Worm (Caenorhabditis elegans) whole organism, late embryonic: ENCODE data around the gene eat-4.

ENCODE experiments used
- K09A11.1 ChIP-seq: sonication (generic microtip); optimal IDR thresholded peaks from 2 replicates; lab custom pipeline; 2017; ENCODE audit warnings: antibody characterized with exemption, mild to moderate bottlenecking, missing genetic modification characterization, missing compliant biosample characterization; ENCODE audit not compliant: insufficient read depth
- Y22D7AL.16 ChIP-seq: sonication (generic microtip); optimal IDR thresholded peaks from 2 replicates; lab custom pipeline; 2016; ENCODE audit warnings: missing genetic modification characterization, missing compliant biosample characterization
- ceh-14 ChIP-seq: sonication (generic microtip); optimal IDR thresholded peaks from 2 replicates; lab custom pipeline; 2016; ENCODE audit warnings: missing genotype, missing genetic modification characterization, missing compliant biosample characterization
- ceh-2 ChIP-seq: sonication (generic microtip); optimal IDR thresholded peaks from 2 replicates; lab custom pipeline; 2016; ENCODE audit warnings: missing genotype, missing genetic modification characterization, missing compliant biosample characterization
- ceh-34 ChIP-seq: sonication (generic microtip); optimal IDR thresholded peaks from 2 replicates; lab custom pipeline; 2016; ENCODE audit warnings: mild to moderate bottlenecking, missing genetic modification characterization, missing compliant biosample characterization
- ceh-48 ChIP-seq: sonication (generic microtip); optimal IDR thresholded peaks from 2 replicates; lab custom pipeline; 2016; ENCODE audit warnings: missing genetic modification characterization, inconsistent platforms, missing compliant biosample characterization
- ceh-6 ChIP-seq: fragments of 200-800 bp; sonication (Bioruptor generic); optimal IDR thresholded peaks from 2 replicates; lab custom pipeline; 2018; ENCODE audit warnings: mild to moderate bottlenecking, missing genetic modification characterization, missing compliant biosample characterization
- che-1 ChIP-seq: sonication (generic microtip); optimal IDR thresholded peaks from 2 replicates; lab custom pipeline; 2016; ENCODE audit warnings: mild to moderate bottlenecking, missing genetic modification characterization, missing compliant biosample characterization
- dve-1 ChIP-seq: sonication (generic microtip); optimal IDR thresholded peaks from 2 replicates; lab custom pipeline; 2017; ENCODE audit warnings: antibody characterized with exemption, mild to moderate bottlenecking, missing genetic modification characterization, missing compliant biosample characterization
- ets-4 ChIP-seq: sonication (generic microtip); optimal IDR thresholded peaks from 2 replicates; lab custom pipeline; 2016; ENCODE audit warnings: missing genetic modification characterization, missing compliant biosample characterization
- eyg-1 ChIP-seq: sonication (generic microtip); optimal IDR thresholded peaks from 2 replicates; lab custom pipeline; 2016; ENCODE audit warnings: missing genotype, missing genetic modification characterization, missing compliant biosample characterization
- gmeb-2 ChIP-seq: sonication (generic microtip); optimal IDR thresholded peaks from 2 replicates; lab custom pipeline; 2016; ENCODE audit warnings: missing genetic modification characterization, inconsistent platforms, missing compliant biosample characterization
- hlh-15 ChIP-seq: sonication (generic microtip); optimal IDR thresholded peaks from 2 replicates; lab custom pipeline; 2016; ENCODE audit warnings: missing genetic modification characterization, missing compliant biosample characterization
- hlh-30 ChIP-seq: sonication (generic microtip); optimal IDR thresholded peaks from 2 replicates; lab custom pipeline; 2017; ENCODE audit warnings: antibody characterized with exemption, missing genetic modification characterization, missing compliant biosample characterization; ENCODE audit not compliant: insufficient read depth
- nfya-1 ChIP-seq: sonication (generic microtip); optimal IDR thresholded peaks from 2 replicates; lab custom pipeline; 2017; ENCODE audit warnings: missing genetic modification characterization, mild to moderate bottlenecking, missing compliant biosample characterization, antibody characterized with exemption, moderate library complexity
- nhr-232 ChIP-seq: sonication (generic microtip); optimal IDR thresholded peaks from 2 replicates; lab custom pipeline; 2016; ENCODE audit warnings: missing genetic modification characterization, missing compliant biosample characterization
- npax-4 ChIP-seq: sonication (generic microtip); optimal IDR thresholded peaks from 2 replicates; lab custom pipeline; 2016; ENCODE audit warnings: missing genetic modification characterization, missing compliant biosample characterization
- odd-2 ChIP-seq: sonication (generic microtip); optimal IDR thresholded peaks from 2 replicates; lab custom pipeline; 2017; ENCODE audit warnings: antibody characterized with exemption, mild to moderate bottlenecking, missing genetic modification characterization, missing compliant biosample characterization
- pag-3 ChIP-seq: sonication (generic microtip); optimal IDR thresholded peaks from 2 replicates; lab custom pipeline; 2016; ENCODE audit warnings: missing compliant biosample characterization, missing genetic modification characterization, borderline replicate concordance
- pat-9 ChIP-seq: fragments of 200-800 bp; sonication (Bioruptor generic); optimal IDR thresholded peaks from 2 replicates; lab custom pipeline; 2018; ENCODE audit warnings: mild to moderate bottlenecking, missing genetic modification characterization, moderate library complexity, missing compliant biosample characterization
- pax-1 ChIP-seq: fragments of 150-350 bp; optimal IDR thresholded peaks from 2 replicates; lab custom pipeline; 2014; ENCODE audit warnings: missing biosample characterization, missing genetic modification characterization
- pha-2 ChIP-seq: sonication (generic microtip); optimal IDR thresholded peaks from 2 replicates; lab custom pipeline; 2017; ENCODE audit warnings: mild to moderate bottlenecking, missing genetic modification characterization, missing compliant biosample characterization
- ref-2 ChIP-seq: sonication (generic microtip); optimal IDR thresholded peaks from 2 replicates; lab custom pipeline; 2016; ENCODE audit warnings: missing genetic modification characterization, missing compliant biosample characterization
- rnt-1 ChIP-seq: sonication (generic microtip); optimal IDR thresholded peaks from 2 replicates; lab custom pipeline; 2016; ENCODE audit warnings: missing genetic modification characterization, missing compliant biosample characterization
- sdc-2 ChIP-seq: sonication (generic microtip); optimal IDR thresholded peaks from 2 replicates; lab custom pipeline; 2016; ENCODE audit warnings: missing genotype, missing genetic modification characterization, missing compliant biosample characterization
- tbx-2 ChIP-seq: sonication (generic microtip); optimal IDR thresholded peaks from 2 replicates; lab custom pipeline; 2016; ENCODE audit warnings: missing genetic modification characterization, missing compliant biosample characterization
- unc-42 ChIP-seq: sonication (generic microtip); optimal IDR thresholded peaks from 2 replicates; lab custom pipeline; 2016; ENCODE audit warnings: missing genotype, missing genetic modification characterization, missing compliant biosample characterization
- unc-86 ChIP-seq: sonication (generic microtip); optimal IDR thresholded peaks from 2 replicates; lab custom pipeline; 2016; ENCODE audit warnings: missing genetic modification characterization, missing compliant biosample characterization
- zip-5 ChIP-seq: sonication (generic microtip); optimal IDR thresholded peaks from 2 replicates; lab custom pipeline; 2016; ENCODE audit warnings: missing genetic modification characterization, missing compliant biosample characterization

The eat-4 gene

ce11 chrIII:9118921-9119606, 17.6 kb upstream of the eat-4 start, which contains the start of gene ced-11:
ced-11 (plus strand) TSS chrIII:9119556.
- no peak for TF ChIP-seq nfya-1 (tag; lab: Kevin White, UChicago)
- TF ChIP-seq pha-2 (tag; lab: Kevin White, UChicago): no peak

ce11 chrIII:9125789-9126304, 10.8 kb upstream of the eat-4 start, which contains the start of gene sec-16A.1:
sec-16A.1 (plus strand) TSS chrIII:9125839.
- TF ChIP-seq pax-1 (tag; lab: Kevin White, UChicago) (peak; percentile 34), ets-4 (no peak)

ce11 chrIII:9130588-9130987, 6.1 kb upstream of the eat-4 start, which contains the start of gene ZK512.10:
ZK512.10 (plus strand) TSS chrIII:9130888.
- TF ChIP-seq dve-1 (tag; lab: Kevin White, UChicago) (no peak), Y22D7AL.16 (no peak), che-1 (tag; lab: Kevin White, UChicago) (no peak), unc-86 (tag; lab: Kevin White, UChicago) (no peak)

- TF ChIP-seq eyg-1 (tag; lab: Kevin White, UChicago) (no peak), rnt-1 (tag; lab: Kevin White, UChicago) (no peak), tbx-2 (no peak), ceh-14 (no peak), unc-86 (tag; lab: Kevin White, UChicago) (no peak), hlh-15 (no peak), hlh-30 (no peak)
- TF ChIP-seq, all 69 proteins: peak for 0
Measured at ce11 chrIII:9138601-9139000, 1.9 kb downstream of the eat-4 start, which contains the start of gene ZK512.7. ZK512.7 (minus strand) TSS chrIII:9138701.

ce11 chrIII:9143911-9144310, 7.2 kb downstream of the eat-4 start, which contains the start of gene ZK512.11:
ZK512.11 (plus strand) TSS chrIII:9144211.
- no peak for TF ChIP-seq K09A11.1
- no peak for TF ChIP-seq zip-5
- TF ChIP-seq nfya-1 (tag; lab: Kevin White, UChicago): peak; percentile 7
- TF ChIP-seq unc-42: peak; percentile 64
- peak; percentile 69 for TF ChIP-seq ceh-48 (tag; lab: Kevin White, UChicago)

- TF ChIP-seq pag-3 (no peak), unc-42 (peak; percentile 8)
Measured at ce11 chrIII:9144744-9145390, 8.2 kb downstream of the eat-4 start, which contains the start of the genes ZK512.2 and ZK512.4. ZK512.2 (minus strand) TSS chrIII:9144794. ZK512.4 (plus strand) TSS chrIII:9145340.

ce11 chrIII:9145765-9146164, 9.1 kb downstream of the eat-4 start, which contains the start of gene ZK512.8:
ZK512.8 (plus strand) TSS chrIII:9146065.
- TF ChIP-seq pat-9 (no peak), unc-86 (tag; lab: Kevin White, UChicago) (no peak), dve-1 (tag; lab: Kevin White, UChicago) (no peak), ceh-34 (no peak), ceh-6 (GFP tag; lab: Kevin White, UChicago) (no peak), Y22D7AL.16 (no peak), nhr-232 (no peak), zip-5 (no peak), odd-2 (tag; lab: Kevin White, UChicago) (no peak), npax-4 (tag; lab: Kevin White, UChicago) (no peak)

- TF ChIP-seq sdc-2 (tag; lab: Kevin White, UChicago) (no peak), unc-86 (tag; lab: Kevin White, UChicago) (no peak), ceh-14 (no peak), gmeb-2 (no peak), ceh-2 (tag; lab: Kevin White, UChicago) (no peak), ref-2 (tag; lab: Kevin White, UChicago) (no peak), pax-1 (tag; lab: Kevin White, UChicago) (no peak)
Measured at ce11 chrIII:9149132-9149531, 12.4 kb downstream of the eat-4 start.
